Fruit fly (Drosophila melanogaster) whole organism, embryonic: ENCODE measurements around the gene Bsg.

Experiments
- Blimp-1 ChIP-seq: fragments of 200-800 bp; sonication (Bioruptor generic); optimal IDR thresholded peaks from 3 replicates; lab custom pipeline; 2018; ENCODE audit warnings: missing biosample characterization, missing genetic modification characterization, mild to moderate bottlenecking, moderate library complexity, missing genetic modification reagents
- Bteb2 ChIP-seq: fragments of 200-800 bp; sonication (Bioruptor generic); optimal IDR thresholded peaks from 2 replicates; lab custom pipeline; 2016; ENCODE audit warnings: missing biosample characterization, missing genetic modification characterization
- C15 ChIP-seq: fragments of 200-800 bp; sonication (Bioruptor generic); IDR thresholded peaks from 3 replicates; pipeline ENCODE4 v1.3.6; 2022; ENCODE audit warnings: missing biosample characterization, missing genetic modification characterization
- CG12236 ChIP-seq: fragments of 200-800 bp; sonication (Bioruptor generic); optimal IDR thresholded peaks from 2 replicates; lab custom pipeline; 2016; ENCODE audit warnings: missing biosample characterization, missing genetic modification characterization
- CG15073 ChIP-seq: fragments of 200-800 bp; sonication (Bioruptor generic); optimal IDR thresholded peaks from 2 replicates; lab custom pipeline; 2016; ENCODE audit warnings: missing biosample characterization, missing genetic modification characterization
- CG15269 ChIP-seq: fragments of 200-800 bp; sonication (Bioruptor generic); optimal IDR thresholded peaks from 2 replicates; lab custom pipeline; 2018; ENCODE audit warnings: missing biosample characterization, mild to moderate bottlenecking, missing genetic modification characterization, moderate library complexity
- CG16813 ChIP-seq: fragments of 200-800 bp; sonication (Bioruptor generic); IDR thresholded peaks from 3 replicates; pipeline ENCODE4 v1.3.6; 2022; ENCODE audit warnings: missing biosample characterization, missing genetic modification characterization; ENCODE audit not compliant: partially characterized antibody
- CG1792 ChIP-seq: fragments of 200-800 bp; sonication (Bioruptor generic); optimal IDR thresholded peaks from 2 replicates; lab custom pipeline; 2016; ENCODE audit warnings: missing biosample characterization, missing genetic modification characterization
- CG18011 ChIP-seq: fragments of 200-800 bp; sonication (Bioruptor generic); optimal IDR thresholded peaks from 2 replicates; lab custom pipeline; 2017; ENCODE audit warnings: missing biosample characterization, missing genetic modification characterization, mild to moderate bottlenecking, moderate library complexity, missing genotype
- CG1832 ChIP-seq: fragments of 200-800 bp; sonication (Bioruptor generic); optimal IDR thresholded peaks from 2 replicates; lab custom pipeline; 2017; ENCODE audit warnings: missing biosample characterization, mild to moderate bottlenecking, missing genetic modification characterization, inconsistent platforms
- CG18476 ChIP-seq: fragments of 200-800 bp; sonication (Bioruptor generic); optimal IDR thresholded peaks from 2 replicates; lab custom pipeline; 2016; ENCODE audit warnings: missing biosample characterization, mild to moderate bottlenecking, missing genetic modification characterization
- CG32532 ChIP-seq: fragments of 200-800 bp; sonication (Bioruptor generic); IDR thresholded peaks from 2 replicates; pipeline ENCODE4 v1.3.6; 2022; ENCODE audit warnings: missing biosample characterization, missing genetic modification characterization
- CG6854 ChIP-seq: fragments of 200-800 bp; sonication (Bioruptor generic); optimal IDR thresholded peaks from 3 replicates; lab custom pipeline; 2017; ENCODE audit warnings: missing biosample characterization, mild to moderate bottlenecking, missing genetic modification characterization
- CG7556 ChIP-seq: fragments of 200-800 bp; sonication (Bioruptor generic); optimal IDR thresholded peaks from 2 replicates; lab custom pipeline; 2017; ENCODE audit warnings: missing biosample characterization, mild to moderate bottlenecking, missing genetic modification characterization
- CG7745 ChIP-seq: fragments of 200-800 bp; sonication (Bioruptor generic); optimal IDR thresholded peaks from 2 replicates; lab custom pipeline; 2018; ENCODE audit warnings: missing biosample characterization, mild to moderate bottlenecking, missing genetic modification characterization, moderate library complexity
- CG8089 ChIP-seq: fragments of 200-800 bp; sonication (Bioruptor generic); optimal IDR thresholded peaks from 3 replicates; lab custom pipeline; 2016; ENCODE audit warnings: missing biosample characterization, missing genetic modification characterization
- CG8924 ChIP-seq: fragments of 200-800 bp; optimal IDR thresholded peaks from 3 replicates; lab custom pipeline; 2019; ENCODE audit warnings: missing biosample characterization, mild to moderate bottlenecking, missing genetic modification characterization, moderate library complexity
- CG9437 ChIP-seq: fragments of 200-800 bp; sonication (Bioruptor generic); optimal IDR thresholded peaks from 2 replicates; lab custom pipeline; 2018; ENCODE audit warnings: missing biosample characterization, mild to moderate bottlenecking, missing genetic modification characterization
- Chrac-16 ChIP-seq: fragments of 200-800 bp; sonication (Bioruptor generic); optimal IDR thresholded peaks from 3 replicates; lab custom pipeline; 2016; ENCODE audit warnings: missing biosample characterization, missing genetic modification characterization
- CoRest ChIP-seq: fragments of 200-800 bp; sonication (Bioruptor generic); optimal IDR thresholded peaks from 3 replicates; lab custom pipeline; 2018; ENCODE audit warnings: missing biosample characterization, mild to moderate bottlenecking, missing genetic modification characterization, moderate library complexity
- CrebB ChIP-seq: fragments of 200-800 bp; sonication (Bioruptor generic); optimal IDR thresholded peaks from 3 replicates; lab custom pipeline; 2018; ENCODE audit warnings: missing biosample characterization, mild to moderate bottlenecking, missing genetic modification characterization
- Ets65A ChIP-seq: fragments of 200-800 bp; sonication (Bioruptor generic); peaks from one replicate; lab custom pipeline; 2016; ENCODE audit warnings: missing biosample characterization, missing genetic modification characterization
- HLH4C ChIP-seq: fragments of 200-800 bp; sonication (Bioruptor generic); IDR thresholded peaks from 3 replicates; pipeline ENCODE4 v1.3.6; 2022; ENCODE audit warnings: missing biosample characterization, missing genetic modification characterization; ENCODE audit not compliant: partially characterized antibody
- HLHmδ ChIP-seq: fragments of 200-800 bp; sonication (Bioruptor generic); optimal IDR thresholded peaks from 2 replicates; lab custom pipeline; 2018; ENCODE audit warnings: missing biosample characterization, mild to moderate bottlenecking, missing genetic modification characterization, moderate library complexity
- HmgD ChIP-seq: fragments of 200-800 bp; sonication (Bioruptor generic); optimal IDR thresholded peaks from 3 replicates; lab custom pipeline; 2016; ENCODE audit warnings: missing biosample characterization, missing genetic modification characterization
- Hr39 ChIP-seq: fragments of >200 bp; optimal IDR thresholded peaks from 2 replicates; lab custom pipeline; 2017
- Kr ChIP-seq: fragments of 200-800 bp; sonication (Bioruptor generic); optimal IDR thresholded peaks from 2 replicates; lab custom pipeline; 2017; ENCODE audit warnings: missing biosample characterization, mild to moderate bottlenecking, missing genetic modification characterization
- MBD-R2 ChIP-seq: fragments of 200-800 bp; sonication (Bioruptor generic); IDR thresholded peaks from 2 replicates; pipeline ENCODE4 v1.3.6; 2022; ENCODE audit warnings: missing biosample characterization, missing genetic modification characterization
- MTF-1 ChIP-seq: fragments of 200-800 bp; sonication (Bioruptor generic); optimal IDR thresholded peaks from 2 replicates; lab custom pipeline; 2018; ENCODE audit warnings: missing biosample characterization, mild to moderate bottlenecking, missing genetic modification characterization, borderline replicate concordance
- NC2α ChIP-seq: fragments of 200-800 bp; sonication (Bioruptor generic); optimal IDR thresholded peaks from 2 replicates; lab custom pipeline; 2016; ENCODE audit warnings: missing biosample characterization, missing genetic modification characterization
- Nf-YC ChIP-seq: fragments of 200-800 bp; optimal IDR thresholded peaks from 3 replicates; lab custom pipeline; 2019; ENCODE audit warnings: missing biosample characterization, mild to moderate bottlenecking, missing genetic modification characterization, moderate library complexity
- Ptx1 ChIP-seq: fragments of 200-800 bp; sonication (Bioruptor generic); IDR thresholded peaks from 2 replicates; pipeline ENCODE4 v1.3.6; 2022; ENCODE audit warnings: missing biosample characterization, missing genetic modification characterization
- Sox100B ChIP-seq: fragments of 200-800 bp; sonication (Bioruptor generic); optimal IDR thresholded peaks from 3 replicates; lab custom pipeline; 2018; ENCODE audit warnings: missing biosample characterization, mild to moderate bottlenecking, missing genetic modification characterization
- ac ChIP-seq: fragments of 200-800 bp; sonication (Bioruptor generic); optimal IDR thresholded peaks from 3 replicates; lab custom pipeline; 2017; ENCODE audit warnings: missing biosample characterization, mild to moderate bottlenecking, missing genetic modification characterization
- cg ChIP-seq: fragments of 200-800 bp; sonication (Bioruptor generic); optimal IDR thresholded peaks from 3 replicates; lab custom pipeline; 2019; ENCODE audit warnings: missing biosample characterization, mild to moderate bottlenecking, missing genetic modification characterization, moderate library complexity
- danr ChIP-seq: fragments of 200-800 bp; sonication (Bioruptor generic); IDR thresholded peaks from 2 replicates; pipeline ENCODE4 v1.3.6; 2022; ENCODE audit warnings: missing biosample characterization, missing genetic modification characterization
- dpn ChIP-seq, 2 experiments: fragments of 200-800 bp; sonication (Bioruptor generic); optimal IDR thresholded peaks; 3 replicates each; lab custom pipeline; 2016; ENCODE audit warnings: missing biosample characterization in 2 of 2, missing genetic modification characterization in 2 of 2
- emc ChIP-seq: fragments of 200-800 bp; sonication (Bioruptor generic); optimal IDR thresholded peaks from 2 replicates; lab custom pipeline; 2016; ENCODE audit warnings: missing biosample characterization, missing genetic modification characterization
- gro ChIP-seq: fragments of 200-800 bp; sonication (Bioruptor generic); optimal IDR thresholded peaks from 2 replicates; lab custom pipeline; 2016; ENCODE audit warnings: missing biosample characterization, missing genetic modification characterization
- gsb-n ChIP-seq: fragments of 200-800 bp; sonication (Bioruptor generic); optimal IDR thresholded peaks from 3 replicates; lab custom pipeline; 2018; ENCODE audit warnings: missing biosample characterization, mild to moderate bottlenecking, missing genetic modification characterization
- hkb ChIP-seq, 2 experiments: fragments of 200-800 bp in 1 of 2; fragments of >200 bp in 1 of 2; sonication (Bioruptor generic) in 1 of 2; IDR thresholded peaks in 1 of 2; optimal IDR thresholded peaks in 1 of 2; 2 replicates each; pipeline versions ENCODE4 v1.3.6 to Lab custom; 2017 to 2022; ENCODE audit warnings: missing biosample characterization in 1 of 2, missing genetic modification characterization in 1 of 2
- jing ChIP-seq: fragments of 200-800 bp; sonication (Bioruptor generic); optimal IDR thresholded peaks from 2 replicates; lab custom pipeline; 2018; ENCODE audit warnings: missing biosample characterization, mild to moderate bottlenecking, missing genetic modification characterization
- ken ChIP-seq: fragments of 200-800 bp; sonication (Bioruptor generic); IDR thresholded peaks from 3 replicates; pipeline ENCODE4 v1.3.6; 2022; ENCODE audit warnings: missing biosample characterization, missing genetic modification characterization
- kni ChIP-seq: fragments of 200-800 bp; sonication (Bioruptor generic); optimal IDR thresholded peaks from 3 replicates; lab custom pipeline; 2017; ENCODE audit warnings: mild to moderate bottlenecking, missing biosample characterization, missing genetic modification reagents, missing genetic modification characterization
- knrl ChIP-seq: fragments of 200-800 bp; sonication (Bioruptor generic); IDR thresholded peaks from 3 replicates; pipeline ENCODE4 v1.3.6; 2022; ENCODE audit warnings: missing biosample characterization, missing genetic modification characterization; ENCODE audit not compliant: partially characterized antibody
- mam ChIP-seq: fragments of 200-800 bp; sonication (Bioruptor generic); optimal IDR thresholded peaks from 3 replicates; lab custom pipeline; 2016; ENCODE audit warnings: missing biosample characterization, missing genetic modification characterization
- pb ChIP-seq: fragments of 200-800 bp; sonication (Bioruptor generic); optimal IDR thresholded peaks from 3 replicates; lab custom pipeline; 2016; ENCODE audit warnings: missing biosample characterization, missing genetic modification characterization
- row ChIP-seq: fragments of 200-800 bp; sonication (Bioruptor generic); IDR thresholded peaks from 3 replicates; pipeline ENCODE4 v1.3.6; 2022; ENCODE audit warnings: missing biosample characterization, missing genetic modification characterization
- unpg ChIP-seq: fragments of 200-800 bp; sonication (Bioruptor generic); optimal IDR thresholded peaks from 3 replicates; lab custom pipeline; 2018; ENCODE audit warnings: missing biosample characterization, mild to moderate bottlenecking, missing genetic modification characterization, moderate library complexity
- vnd ChIP-seq: fragments of 200-800 bp; sonication (Bioruptor generic); IDR thresholded peaks from 3 replicates; pipeline ENCODE4 v1.3.6; 2022; ENCODE audit warnings: missing biosample characterization, missing genetic modification characterization; ENCODE audit not compliant: partially characterized antibody

Gene Bsg

DNA sequence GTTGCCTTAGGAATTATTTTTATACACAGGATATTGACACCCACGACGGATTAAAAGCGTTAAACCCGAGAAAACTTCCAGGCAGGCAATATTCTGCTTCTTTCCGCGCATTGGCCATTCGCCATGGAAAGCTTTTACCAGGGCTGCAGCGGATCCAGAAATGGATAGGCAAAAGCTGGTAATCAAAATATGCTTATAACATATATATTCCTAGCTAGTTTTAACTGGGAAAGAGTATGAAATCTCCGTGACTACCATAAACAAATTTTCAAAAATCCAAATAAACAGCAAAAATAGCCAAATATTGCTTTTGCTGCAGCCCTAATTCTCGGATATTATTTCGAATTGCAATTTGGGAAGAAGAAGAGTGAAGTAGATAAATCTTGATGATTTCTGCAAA is 76.3 kb downstream of the Bsg start, which contains the start of the genes PAPLA1 and Rbsn-5 (continued):
- TF ChIP-seq emc (GFP tag; lab: Kevin White, UChicago) (peak; percentile 93), HLH4C (no peak), danr (GFP tag; lab: Robert Waterston, UW) (peak; percentile 84), CG15269 (tag; lab: Kevin White, UChicago) (peak; percentile 93), ken (GFP tag; lab: Robert Waterston, UW) (peak; percentile 94), gro (peak; percentile 97), NC2α (GFP tag; lab: Kevin White, UChicago) (peak; percentile 88), dpn (GFP tag; optimal IDR thresholded peaks at IDR 0.05; lab: Kevin White, UChicago) (peak; percentile 97), ac (no peak), knrl (GFP tag; lab: Robert Waterston, UW) (peak; percentile 28; the same call in 1 of the 3 replicates), mam (GFP tag; lab: Kevin White, UChicago) (peak; percentile 98), CG9437 (GFP tag; lab: Kevin White, UChicago) (peak; percentile 80), CG6854 (GFP tag; lab: Kevin White, UChicago) (peak; percentile 77), CG12236 (GFP tag; lab: Kevin White, UChicago) (peak; percentile 85), CG7556 (GFP tag; lab: Kevin White, UChicago) (peak; percentile 87), HmgD (GFP tag; lab: Kevin White, UChicago) (peak; percentile 94), jing (GFP tag; lab: Kevin White, UChicago) (peak; percentile 83), HLHmδ (GFP tag; lab: Kevin White, UChicago) (no peak), pb (GFP tag; lab: Kevin White, UChicago) (peak; percentile 93), hkb (optimal IDR thresholded peaks at IDR 0.05; lab: Kevin White, UChicago) (no peak), hkb (GFP tag; IDR thresholded peaks at IDR 0.05; lab: Robert Waterston, UW) (peak; percentile 90), Chrac-16 (peak; percentile 94), unpg (peak; percentile 93), CG1832 (GFP tag; lab: Kevin White, UChicago) (no peak), Hr39 (lab: Kevin White, UChicago) (no peak), row (GFP tag; lab: Robert Waterston, UW) (peak; percentile 97), Bteb2 (GFP tag; lab: Kevin White, UChicago) (peak; percentile 93), Sox100B (GFP tag; lab: Kevin White, UChicago) (peak; percentile 83), CoRest (tag; lab: Kevin White, UChicago) (peak; percentile 95), vnd (no peak), CG18476 (GFP tag; lab: Kevin White, UChicago) (peak; percentile 91), CG1792 (GFP tag; lab: Kevin White, UChicago) (peak; percentile 91), MBD-R2 (GFP tag; lab: Robert Waterston, UW) (peak; percentile 97), MTF-1 (GFP tag; lab: Kevin White, UChicago) (peak; percentile 79), Blimp-1 (GFP tag; lab: Kevin White, UChicago) (peak; percentile 90), kni (GFP tag; lab: Kevin White, UChicago) (peak; percentile 69), CG15073 (GFP tag; lab: Kevin White, UChicago) (peak; percentile 49), Nf-YC (tag; lab: Kevin White, UChicago) (peak; percentile 88), C15 (peak; percentile 91), CrebB (tag; lab: Kevin White, UChicago) (peak; percentile 88), Kr (no peak), Ptx1 (GFP tag; lab: Robert Waterston, UW) (peak; percentile 96), cg (GFP tag; lab: Kevin White, UChicago) (no peak), CG32532 (GFP tag; lab: Robert Waterston, UW) (peak; percentile 93), CG18011 (GFP tag; lab: Kevin White, UChicago) (peak; percentile 86), Ets65A (peak; percentile 100), CG16813 (GFP tag; lab: Robert Waterston, UW) (no peak), CG8924 (peak; percentile 91), CG8089 (GFP tag; lab: Kevin White, UChicago) (peak; percentile 93), CG7745 (tag; lab: Kevin White, UChicago) (no peak), gsb-n (tag; lab: Kevin White, UChicago) (peak; percentile 84)
